Fruit fly (Drosophila melanogaster) whole organism, embryonic: ENCODE measurements around the gene Elp3.

ENCODE experiments used
- Abd-B ChIP-seq: fragments of 200-800 bp; sonication (Bioruptor generic); optimal IDR thresholded peaks from 2 replicates; lab custom pipeline; 2018; ENCODE audit warnings: missing biosample characterization, mild to moderate bottlenecking, missing genetic modification characterization, moderate library complexity
- Atf3 ChIP-seq: fragments of 200-800 bp; sonication (Bioruptor generic); optimal IDR thresholded peaks from 3 replicates; lab custom pipeline; 2016; ENCODE audit warnings: missing biosample characterization, missing genetic modification characterization
- CG11093 ChIP-seq: fragments of 200-800 bp; sonication (Bioruptor generic); IDR thresholded peaks from 3 replicates; pipeline ENCODE4 v1.3.6; 2022; ENCODE audit warnings: missing biosample characterization, missing genetic modification characterization
- CG14441 ChIP-seq: fragments of 200-800 bp; sonication (Bioruptor generic); IDR thresholded peaks from 2 replicates; pipeline ENCODE4 v1.3.6; 2022; ENCODE audit warnings: missing biosample characterization, missing genetic modification characterization
- CG15269 ChIP-seq: fragments of 200-800 bp; sonication (Bioruptor generic); optimal IDR thresholded peaks from 2 replicates; lab custom pipeline; 2018; ENCODE audit warnings: missing biosample characterization, mild to moderate bottlenecking, missing genetic modification characterization, moderate library complexity
- CG17802 ChIP-seq: fragments of 200-800 bp; sonication (Bioruptor generic); optimal IDR thresholded peaks from 2 replicates; lab custom pipeline; 2018; ENCODE audit warnings: missing biosample characterization, mild to moderate bottlenecking, missing genetic modification characterization, moderate library complexity
- CG1792 ChIP-seq: fragments of 200-800 bp; sonication (Bioruptor generic); optimal IDR thresholded peaks from 2 replicates; lab custom pipeline; 2016; ENCODE audit warnings: missing biosample characterization, missing genetic modification characterization
- CG18476 ChIP-seq: fragments of 200-800 bp; sonication (Bioruptor generic); optimal IDR thresholded peaks from 2 replicates; lab custom pipeline; 2016; ENCODE audit warnings: missing biosample characterization, mild to moderate bottlenecking, missing genetic modification characterization
- CG3065 ChIP-seq: fragments of 200-800 bp; sonication (Bioruptor generic); optimal IDR thresholded peaks from 2 replicates; lab custom pipeline; 2016; ENCODE audit warnings: missing biosample characterization, missing genetic modification characterization
- CG31365 ChIP-seq: fragments of 200-800 bp; sonication (Bioruptor generic); optimal IDR thresholded peaks from 2 replicates; lab custom pipeline; 2018; ENCODE audit warnings: missing biosample characterization, mild to moderate bottlenecking, missing genetic modification characterization
- CG31388 ChIP-seq: fragments of 200-800 bp; sonication (Bioruptor generic); optimal IDR thresholded peaks from 2 replicates; lab custom pipeline; 2016; ENCODE audit warnings: missing biosample characterization, missing genetic modification characterization
- CG3163 ChIP-seq: fragments of 200-800 bp; sonication (Bioruptor generic); optimal IDR thresholded peaks from 3 replicates; lab custom pipeline; 2016; ENCODE audit warnings: missing biosample characterization, missing genetic modification characterization
- CG34376 ChIP-seq: fragments of 200-800 bp; sonication (Bioruptor generic); optimal IDR thresholded peaks from 2 replicates; lab custom pipeline; 2018; ENCODE audit warnings: missing biosample characterization, mild to moderate bottlenecking, missing genetic modification characterization
- CG4424 ChIP-seq: fragments of 200-800 bp; sonication (Bioruptor generic); optimal IDR thresholded peaks from 3 replicates; lab custom pipeline; 2016; ENCODE audit warnings: missing biosample characterization, missing genetic modification characterization
- CG5245 ChIP-seq: fragments of 200-800 bp; sonication (Bioruptor generic); optimal IDR thresholded peaks from 3 replicates; lab custom pipeline; 2016; ENCODE audit warnings: missing biosample characterization, missing genetic modification characterization
- CG5953 ChIP-seq: fragments of 200-800 bp; sonication (Bioruptor generic); IDR thresholded peaks from 2 replicates; pipeline ENCODE4 v1.3.6; 2022; ENCODE audit warnings: missing biosample characterization, missing genetic modification characterization
- CG6683 ChIP-seq: fragments of 200-800 bp; sonication (Bioruptor generic); optimal IDR thresholded peaks from 2 replicates; lab custom pipeline; 2017; ENCODE audit warnings: missing biosample characterization, mild to moderate bottlenecking, missing genetic modification characterization, missing genetic modification reagents
- CG8765 ChIP-seq: fragments of 200-800 bp; sonication (Bioruptor generic); IDR thresholded peaks from 2 replicates; pipeline ENCODE4 v1.3.6; 2022; ENCODE audit warnings: missing biosample characterization, missing genetic modification characterization
- CTCF ChIP-seq: fragments of 200-800 bp; sonication (Bioruptor generic); optimal IDR thresholded peaks from 2 replicates; lab custom pipeline; 2017; ENCODE audit warnings: missing biosample characterization, mild to moderate bottlenecking, missing genetic modification characterization, moderate library complexity
- Dbx ChIP-seq: fragments of 200-800 bp; sonication (Bioruptor generic); IDR thresholded peaks from 3 replicates; pipeline ENCODE4 v1.3.6; 2022; ENCODE audit warnings: missing biosample characterization, missing genetic modification characterization
- E2f2 ChIP-seq: fragments of 200-800 bp; sonication (Bioruptor generic); IDR thresholded peaks from 2 replicates; pipeline ENCODE4 v1.3.6; 2022; ENCODE audit warnings: missing biosample characterization, missing genetic modification characterization
- HmgZ ChIP-seq: fragments of 200-800 bp; sonication (Bioruptor generic); optimal IDR thresholded peaks from 2 replicates; lab custom pipeline; 2018; ENCODE audit warnings: missing biosample characterization, mild to moderate bottlenecking, missing genetic modification characterization
- Hr3 ChIP-seq: fragments of 200-800 bp; sonication (Bioruptor generic); optimal IDR thresholded peaks from 3 replicates; lab custom pipeline; 2016; ENCODE audit warnings: missing biosample characterization, missing genetic modification characterization
- Lpt ChIP-seq: fragments of >200 bp; optimal IDR thresholded peaks from 2 replicates; lab custom pipeline; 2018; ENCODE audit warnings: missing biosample characterization, missing genetic modification characterization
- Rx ChIP-seq: fragments of 200-800 bp; sonication (Bioruptor generic); IDR thresholded peaks from 2 replicates; pipeline ENCODE4 v1.3.6; 2022; ENCODE audit warnings: missing biosample characterization, missing genetic modification characterization
- Sry-β ChIP-seq: fragments of 200-800 bp; sonication (Bioruptor generic); optimal IDR thresholded peaks from 2 replicates; lab custom pipeline; 2018; ENCODE audit warnings: missing biosample characterization, mild to moderate bottlenecking, missing genetic modification characterization, moderate library complexity
- amos ChIP-seq: fragments of 200-800 bp; sonication (Bioruptor generic); IDR thresholded peaks from 2 replicates; pipeline ENCODE4 v1.3.6; 2022; ENCODE audit warnings: missing biosample characterization, missing genetic modification characterization; ENCODE audit not compliant: partially characterized antibody
- ato ChIP-seq: fragments of 200-800 bp; sonication (Bioruptor generic); IDR thresholded peaks from 2 replicates; pipeline ENCODE4 v1.3.6; 2022; ENCODE audit warnings: missing biosample characterization, missing genetic modification characterization; ENCODE audit not compliant: partially characterized antibody
- bigmax ChIP-seq: fragments of 200-800 bp; sonication (Bioruptor generic); optimal IDR thresholded peaks from 2 replicates; lab custom pipeline; 2018; ENCODE audit warnings: missing biosample characterization, mild to moderate bottlenecking, missing genetic modification characterization
- br ChIP-seq: fragments of >200 bp; optimal IDR thresholded peaks from 2 replicates; lab custom pipeline; 2017
- crc ChIP-seq: fragments of 200-800 bp; sonication (Bioruptor generic); optimal IDR thresholded peaks from 2 replicates; lab custom pipeline; 2016; ENCODE audit warnings: missing biosample characterization, missing genetic modification characterization
- cwo ChIP-seq: fragments of 200-800 bp; sonication (Bioruptor generic); optimal IDR thresholded peaks from 3 replicates; lab custom pipeline; 2017; ENCODE audit warnings: missing biosample characterization, missing genetic modification characterization, mild to moderate bottlenecking, moderate library complexity, missing genetic modification reagents
- eyg ChIP-seq: fragments of 200-800 bp; sonication (Bioruptor generic); optimal IDR thresholded peaks from 3 replicates; lab custom pipeline; 2016; ENCODE audit warnings: missing biosample characterization, missing genetic modification characterization
- gfzf ChIP-seq: fragments of 200-800 bp; sonication (Bioruptor generic); optimal IDR thresholded peaks from 2 replicates; lab custom pipeline; 2016; ENCODE audit warnings: missing biosample characterization, mild to moderate bottlenecking, missing genetic modification characterization, moderate library complexity
- gt ChIP-seq: fragments of 200-800 bp; sonication (Bioruptor generic); IDR thresholded peaks from 2 replicates; pipeline ENCODE4 v1.3.6; 2022; ENCODE audit warnings: missing biosample characterization, missing genetic modification characterization
- jigr1 ChIP-seq: fragments of 200-800 bp; sonication (Bioruptor generic); IDR thresholded peaks from 3 replicates; pipeline ENCODE4 v1.3.6; 2022; ENCODE audit warnings: missing biosample characterization, missing genetic modification characterization
- lmd ChIP-seq: fragments of 200-800 bp; sonication (Bioruptor generic); IDR thresholded peaks from 2 replicates; pipeline ENCODE4 v1.3.6; 2022; ENCODE audit warnings: missing biosample characterization, missing genetic modification characterization
- luna ChIP-seq: fragments of 200-800 bp; sonication (Bioruptor generic); optimal IDR thresholded peaks from 2 replicates; lab custom pipeline; 2016; ENCODE audit warnings: missing biosample characterization, missing genetic modification characterization
- maf-S ChIP-seq: fragments of 200-800 bp; sonication (Bioruptor generic); optimal IDR thresholded peaks from 2 replicates; lab custom pipeline; 2016; ENCODE audit warnings: missing biosample characterization, missing genetic modification characterization
- mam ChIP-seq: fragments of 200-800 bp; sonication (Bioruptor generic); optimal IDR thresholded peaks from 3 replicates; lab custom pipeline; 2016; ENCODE audit warnings: missing biosample characterization, missing genetic modification characterization
- pho ChIP-seq: fragments of 200-800 bp; sonication (Bioruptor generic); optimal IDR thresholded peaks from 2 replicates; lab custom pipeline; 2016; ENCODE audit warnings: missing biosample characterization, missing genetic modification characterization
- prd ChIP-seq, 3 experiments: fragments of >200 bp in 2 of 3; fragments of 200-800 bp in 1 of 3; sonication (Bioruptor generic) in 1 of 3; optimal IDR thresholded peaks in 2 of 3; IDR thresholded peaks in 1 of 3; 2 replicates in 2 of 3; 3 replicates in 1 of 3; pipeline versions ENCODE4 v1.3.6 to Lab custom; 2017 to 2022; ENCODE audit warnings: missing biosample characterization in 1 of 3, missing genetic modification characterization in 1 of 3
- sc ChIP-seq, 3 experiments: fragments of >200 bp in 2 of 3; fragments of 200-800 bp in 1 of 3; sonication (Bioruptor generic) in 1 of 3; optimal IDR thresholded peaks; 2 replicates in 2 of 3; 3 replicates in 1 of 3; lab custom pipeline; 2017; ENCODE audit warnings: mild to moderate bottlenecking in 1 of 3, missing biosample characterization in 1 of 3, missing genetic modification characterization in 1 of 3, missing genetic modification reagents in 1 of 3
- sens ChIP-seq: fragments of 200-800 bp; sonication (Bioruptor generic); peaks from one replicate; lab custom pipeline; 2016; ENCODE audit warnings: missing biosample characterization, missing genetic modification characterization
- tin ChIP-seq: fragments of 200-800 bp; sonication (Bioruptor generic); optimal IDR thresholded peaks from 3 replicates; lab custom pipeline; 2016; ENCODE audit warnings: missing biosample characterization, missing genetic modification characterization
- toy ChIP-seq: fragments of 200-800 bp; sonication (Bioruptor generic); IDR thresholded peaks from 2 replicates; pipeline ENCODE4 v1.3.6; 2022; ENCODE audit warnings: missing biosample characterization, missing genetic modification characterization
- trh ChIP-seq: fragments of 200-800 bp; sonication (Bioruptor generic); optimal IDR thresholded peaks from 2 replicates; lab custom pipeline; 2016; ENCODE audit warnings: missing biosample characterization, missing genetic modification characterization
- vfl ChIP-seq: fragments of 200-800 bp; sonication (Bioruptor generic); optimal IDR thresholded peaks from 2 replicates; lab custom pipeline; 2016; ENCODE audit warnings: missing biosample characterization, missing genetic modification characterization
- zf30C ChIP-seq: fragments of 200-800 bp; sonication (Bioruptor generic); optimal IDR thresholded peaks from 3 replicates; lab custom pipeline; 2018; ENCODE audit warnings: missing biosample characterization, mild to moderate bottlenecking, missing genetic modification characterization

Gene Elp3

DNA sequence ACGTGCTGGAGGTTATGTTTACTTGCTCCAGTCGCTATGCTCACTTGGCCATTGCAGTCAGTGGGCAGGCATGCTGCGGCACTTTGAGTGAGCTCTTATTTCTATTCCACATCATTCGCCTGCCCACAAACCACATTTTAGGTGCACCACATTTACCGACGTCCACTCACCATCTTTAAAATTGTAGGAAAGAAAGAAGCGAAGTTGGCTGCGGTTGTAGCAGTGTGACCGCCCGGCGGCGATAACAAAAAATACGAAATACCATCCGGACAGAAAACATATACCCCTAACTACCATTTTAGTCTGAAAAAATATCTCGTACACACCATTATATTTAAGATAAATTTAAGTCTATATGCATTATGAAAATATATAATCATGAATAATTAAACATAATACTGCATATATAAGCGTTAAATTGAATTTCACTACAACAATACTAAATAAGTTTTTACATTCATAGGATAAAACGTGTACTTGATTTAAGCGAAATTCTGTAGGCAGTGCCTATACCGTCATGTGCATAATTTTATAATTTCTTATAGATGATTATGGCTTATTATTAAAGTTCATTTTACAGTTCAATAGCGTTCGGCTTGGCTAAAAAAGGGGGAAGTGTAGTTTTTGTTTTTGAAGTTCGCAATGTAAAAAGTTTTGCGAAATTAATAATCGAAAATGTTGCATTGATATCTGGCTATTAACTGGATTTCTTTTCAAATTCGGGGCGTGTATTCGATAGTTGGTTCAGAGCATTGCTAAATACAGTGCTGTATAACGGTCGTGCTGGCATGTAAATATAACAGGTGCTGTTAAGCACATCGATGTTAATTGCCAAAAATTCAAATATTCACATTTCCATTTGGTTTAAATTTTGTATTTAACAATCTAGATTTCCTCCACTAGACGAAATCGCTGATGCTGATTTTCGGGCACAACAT, 13.9 kb downstream of the Elp3 start, which contains the start of gene RpL27A (continued):
- peak; percentile 53 for TF ChIP-seq Hr3 (GFP tag; lab: Kevin White, UChicago)
- TF ChIP-seq zf30C (GFP tag; lab: Kevin White, UChicago), result peak; percentile 53
- TF ChIP-seq jigr1, result 0 out of 3 replicates have a peak, but pooled peaks have one; percentile 25
- TF ChIP-seq prd (optimal IDR thresholded peaks at IDR 0.05; lab: Kevin White, UChicago), result no peak
- peak; percentile 65 for TF ChIP-seq prd (GFP tag; IDR thresholded peaks at IDR 0.05; lab: Robert Waterston, UW)
- TF ChIP-seq CTCF (GFP tag; lab: Kevin White, UChicago), result peak; percentile 32
- peak; percentile 91 for TF ChIP-seq bigmax (GFP tag; lab: Kevin White, UChicago)
- peak; percentile 65 for TF ChIP-seq CG5245 (GFP tag; lab: Kevin White, UChicago)
- TF ChIP-seq tin (GFP tag; lab: Kevin White, UChicago), result peak; percentile 59
- TF ChIP-seq CG4424 (GFP tag; lab: Kevin White, UChicago), result peak; percentile 69
- peak; percentile 79 for TF ChIP-seq CG31365 (tag; lab: Kevin White, UChicago)
- TF ChIP-seq trh, result peak; percentile 75
- TF ChIP-seq CG8765 (GFP tag; lab: Robert Waterston, UW), result no peak
- peak; percentile 51 for TF ChIP-seq cwo (GFP tag; lab: Kevin White, UChicago)
- TF ChIP-seq luna, result peak; percentile 70
- TF ChIP-seq CG5953 (GFP tag; lab: Robert Waterston, UW), result peak; percentile 73
- TF ChIP-seq Atf3, result peak; percentile 51
- peak; percentile 8 for TF ChIP-seq CG1792 (GFP tag; lab: Kevin White, UChicago)
- TF ChIP-seq lmd (GFP tag; lab: Robert Waterston, UW), result peak; percentile 68
- TF ChIP-seq CG34376, result peak; percentile 90
- peak; percentile 58 for TF ChIP-seq CG3163
- peak; percentile 82 for TF ChIP-seq sens (GFP tag; lab: Kevin White, UChicago)
- TF ChIP-seq CG3065 (GFP tag; lab: Kevin White, UChicago), result peak; percentile 28
- peak; percentile 57 for TF ChIP-seq CG14441 (GFP tag; lab: Robert Waterston, UW)
- peak; percentile 82 for TF ChIP-seq CG17802 (tag; lab: Kevin White, UChicago)
- peak; percentile 71 for TF ChIP-seq gfzf (GFP tag; lab: Kevin White, UChicago)
- TF ChIP-seq Rx (GFP tag; lab: Robert Waterston, UW), result peak; percentile 80
- no peak for TF ChIP-seq Lpt (GFP tag; lab: Kevin White, UChicago)
- no peak; the same call in 1 of the 2 replicates for TF ChIP-seq toy (GFP tag; lab: Robert Waterston, UW)
- peak; percentile 32 for TF ChIP-seq CG31388
- TF ChIP-seq pho (GFP tag; lab: Kevin White, UChicago), result peak; percentile 57
- peak; percentile 34; the same call in 1 of the 2 replicates for TF ChIP-seq gt
- TF ChIP-seq Dbx (GFP tag; lab: Robert Waterston, UW), result peak; percentile 89
- peak; percentile 68 for TF ChIP-seq E2f2 (GFP tag; lab: Robert Waterston, UW)
- TF ChIP-seq Sry-β (GFP tag; lab: Kevin White, UChicago), result peak; percentile 70
- peak; percentile 55 for TF ChIP-seq eyg (GFP tag; lab: Kevin White, UChicago)
- TF ChIP-seq CG18476 (GFP tag; lab: Kevin White, UChicago), result peak; percentile 17
- TF ChIP-seq CG6683 (GFP tag; lab: Kevin White, UChicago), result peak; percentile 20
- TF ChIP-seq vfl (GFP tag; lab: Kevin White, UChicago), result peak; percentile 45
- peak; percentile 72 for TF ChIP-seq amos
- no peak for TF ChIP-seq CG11093
- TF ChIP-seq sc (optimal IDR thresholded peaks at IDR 0.05; lab: Kevin White, UChicago), result no peak
- TF ChIP-seq sc (GFP tag; optimal IDR thresholded peaks at IDR 0.05; lab: Kevin White, UChicago), result peak; percentile 63
- peak; percentile 47 for TF ChIP-seq Abd-B (GFP tag; lab: Kevin White, UChicago)
- peak; percentile 53 for TF ChIP-seq maf-S (GFP tag; lab: Kevin White, UChicago)
- peak; percentile 75 for TF ChIP-seq HmgZ (tag; lab: Kevin White, UChicago)
- peak; percentile 19 for TF ChIP-seq mam
- peak; percentile 38 for TF ChIP-seq crc (GFP tag; lab: Kevin White, UChicago)
- peak; percentile 75 for TF ChIP-seq CG15269 (tag; lab: Kevin White, UChicago)
- TF ChIP-seq ato (GFP tag; lab: Robert Waterston, UW), result no peak; the same call in 1 of the 2 replicates
- no peak for TF ChIP-seq br (lab: Kevin White, UChicago)
